Fruit fly (Drosophila melanogaster) S2 (cell line): ENCODE measurements around the gene rst.

Experiments
- CG8478 ChIP-seq: fragments of >200 bp; optimal IDR thresholded peaks from 2 replicates; lab custom pipeline; 2018
- CTCF ChIP-seq, 2 experiments: fragments of >200 bp; optimal IDR thresholded peaks; 2 replicates each; lab custom pipeline; 2018

dm6 chrX:2987320-2987719 is 13.7 kb upstream of the rst start:
- no peak for TF ChIP-seq CG8478 (lab: Kevin White, UChicago)
- no peak for TF ChIP-seq CTCF (optimal IDR thresholded peaks at IDR 0.05; lab: Kevin White, UChicago)
